Fruit fly (Drosophila melanogaster) whole organism, pupa: ENCODE results near the gene CG8677.

ENCODE experiments used
- CG10348 ChIP-seq: fragments of 200-800 bp; sonication (Bioruptor generic); IDR thresholded peaks from 2 replicates; pipeline ENCODE4 v1.3.6; 2022; ENCODE audit warnings: missing biosample characterization, missing genetic modification characterization
- CG12605 ChIP-seq: fragments of 200-800 bp; sonication (Bioruptor generic); IDR thresholded peaks from 2 replicates; pipeline ENCODE4 v1.3.6; 2022; ENCODE audit warnings: missing biosample characterization, missing genetic modification characterization
- CG15710 ChIP-seq: fragments of 200-800 bp; sonication (Bioruptor generic); optimal IDR thresholded peaks from 2 replicates; lab custom pipeline; 2018; ENCODE audit warnings: missing biosample characterization, mild to moderate bottlenecking, missing genetic modification characterization, moderate library complexity
- Pif1A ChIP-seq: fragments of 200-800 bp; sonication (Bioruptor generic); optimal IDR thresholded peaks from 3 replicates; lab custom pipeline; 2016; ENCODE audit warnings: missing biosample characterization, missing genetic modification characterization
- fd96Ca ChIP-seq: fragments of 200-800 bp; sonication (Bioruptor generic); IDR thresholded peaks from 3 replicates; pipeline ENCODE4 v1.3.6; 2022; ENCODE audit warnings: missing biosample characterization, missing genetic modification characterization

dm6 chr2L:21195331-21195730, 25.8 kb upstream of the CG8677 start:
- no peak for TF ChIP-seq CG10348 (GFP tag; lab: Robert Waterston, UW)
- no peak for TF ChIP-seq fd96Ca (GFP tag; lab: Robert Waterston, UW)
- no peak for TF ChIP-seq CG12605 (GFP tag; lab: Robert Waterston, UW)
- TF ChIP-seq CG15710: no peak
- no peak for TF ChIP-seq Pif1A
